Worm (Caenorhabditis elegans) whole organism, L2 larva: ENCODE measurements around the gene C34F6.11.
A peak's percentile ranks its signal among the peaks of the same experiment; 100 is the strongest.

Source experiments
- C34F6.9 ChIP-seq: fragments of 150-350 bp; optimal IDR thresholded peaks from 2 replicates; lab custom pipeline; 2014; ENCODE audit warnings: missing biosample characterization, missing genetic modification characterization
- F13H6.1 ChIP-seq: sonication (generic microtip); optimal IDR thresholded peaks from 2 replicates; lab custom pipeline; 2016; ENCODE audit warnings: missing genetic modification characterization, missing compliant biosample characterization
- R02D3.7 ChIP-seq: fragments of 150-350 bp; optimal IDR thresholded peaks from 2 replicates; lab custom pipeline; 2014; ENCODE audit warnings: missing biosample characterization, missing genetic modification characterization
- aly-2 ChIP-seq: fragments of 150-350 bp; optimal IDR thresholded peaks from 2 replicates; lab custom pipeline; 2014; ENCODE audit warnings: missing biosample characterization, missing genetic modification characterization
- ama-1 ChIP-seq: fragments of 150-350 bp; optimal IDR thresholded peaks from 2 replicates; lab custom pipeline; 2018; ENCODE audit warnings: inconsistent platforms
- blmp-1 ChIP-seq: sonication (generic microtip); optimal IDR thresholded peaks from 2 replicates; lab custom pipeline; 2017; ENCODE audit warnings: missing genetic modification characterization, mild to moderate bottlenecking, missing compliant biosample characterization, antibody characterized with exemption, moderate library complexity; ENCODE audit not compliant: insufficient read depth
- ceh-16 ChIP-seq: fragments of 150-350 bp; optimal IDR thresholded peaks from 2 replicates; lab custom pipeline; 2014; ENCODE audit warnings: missing biosample characterization, missing genetic modification characterization
- elt-1 ChIP-seq: fragments of 150-350 bp; optimal IDR thresholded peaks from 2 replicates; lab custom pipeline; 2014; ENCODE audit warnings: missing biosample characterization, missing genetic modification characterization
- elt-3 ChIP-seq: sonication (generic microtip); optimal IDR thresholded peaks from 2 replicates; lab custom pipeline; 2017; ENCODE audit warnings: missing biosample characterization, missing genetic modification characterization
- fos-1 ChIP-seq: fragments of 150-350 bp; optimal IDR thresholded peaks from 2 replicates; lab custom pipeline; 2014; ENCODE audit warnings: missing biosample characterization, missing genetic modification characterization
- gmeb-1 ChIP-seq: fragments of 150-350 bp; optimal IDR thresholded peaks from 2 replicates; lab custom pipeline; 2014; ENCODE audit warnings: missing biosample characterization, missing genetic modification characterization
- lin-11 ChIP-seq: fragments of 150-350 bp; sonication (generic microtip); optimal IDR thresholded peaks from 2 replicates; lab custom pipeline; 2014; ENCODE audit warnings: missing biosample characterization, missing genetic modification characterization, inconsistent platforms, mixed read lengths
- lin-13 ChIP-seq: fragments of 150-350 bp; optimal IDR thresholded peaks from 2 replicates; lab custom pipeline; 2014; ENCODE audit warnings: missing biosample characterization, missing genetic modification reagents, missing genetic modification characterization
- lin-39 ChIP-seq: fragments of 150-350 bp; optimal IDR thresholded peaks from 2 replicates; lab custom pipeline; 2014; ENCODE audit warnings: missing biosample characterization, missing genetic modification reagents, missing genetic modification characterization
- mbf-1 ChIP-seq: sonication (generic microtip); optimal IDR thresholded peaks from 2 replicates; lab custom pipeline; 2017; ENCODE audit warnings: missing biosample characterization, missing genetic modification characterization
- mdl-1 ChIP-seq, 2 experiments: fragments of 150-350 bp in 1 of 2; sonication (generic microtip) in 1 of 2; optimal IDR thresholded peaks; 2 replicates each; lab custom pipeline; 2017; ENCODE audit warnings: missing biosample characterization in 2 of 2, missing genetic modification characterization in 2 of 2
- nhr-10 ChIP-seq: sonication (generic microtip); optimal IDR thresholded peaks from 2 replicates; lab custom pipeline; 2017; ENCODE audit warnings: missing biosample characterization, missing genetic modification characterization
- nhr-12 ChIP-seq: fragments of 150-350 bp; optimal IDR thresholded peaks from 2 replicates; lab custom pipeline; 2014; ENCODE audit warnings: missing biosample characterization, missing genetic modification characterization
- nhr-129 ChIP-seq: fragments of 150-350 bp; optimal IDR thresholded peaks from 2 replicates; lab custom pipeline; 2014; ENCODE audit warnings: missing biosample characterization, missing genetic modification characterization
- nhr-237 ChIP-seq: fragments of 150-350 bp; optimal IDR thresholded peaks from 2 replicates; lab custom pipeline; 2014; ENCODE audit warnings: missing biosample characterization, missing genetic modification characterization
- nhr-25 ChIP-seq: fragments of 150-350 bp; sonication (generic microtip); optimal IDR thresholded peaks from 3 replicates; lab custom pipeline; 2014; ENCODE audit warnings: missing biosample characterization, missing genetic modification characterization
- nhr-6 ChIP-seq: fragments of 150-350 bp; optimal IDR thresholded peaks from 2 replicates; lab custom pipeline; 2014; ENCODE audit warnings: missing biosample characterization, missing genetic modification characterization
- nhr-77 ChIP-seq: fragments of 150-350 bp; optimal IDR thresholded peaks from 2 replicates; lab custom pipeline; 2014; ENCODE audit warnings: missing biosample characterization, missing genetic modification characterization
- peb-1 ChIP-seq: fragments of 150-350 bp; optimal IDR thresholded peaks from 2 replicates; lab custom pipeline; 2014; ENCODE audit warnings: missing biosample characterization, missing genetic modification characterization
- sem-4 ChIP-seq: fragments of 150-350 bp; optimal IDR thresholded peaks from 2 replicates; lab custom pipeline; 2014; ENCODE audit warnings: missing biosample characterization, missing genetic modification reagents, missing genetic modification characterization
- skn-1 ChIP-seq: sonication (generic microtip); optimal IDR thresholded peaks from 2 replicates; lab custom pipeline; 2017; ENCODE audit warnings: missing biosample characterization, missing genetic modification characterization
- sma-3 ChIP-seq: sonication (generic microtip); optimal IDR thresholded peaks from 2 replicates; lab custom pipeline; 2016; ENCODE audit warnings: missing genetic modification reagents, missing genetic modification characterization, missing compliant biosample characterization
- sma-9 ChIP-seq, 2 experiments: fragments of 150-350 bp in 1 of 2; sonication (generic microtip) in 1 of 2; optimal IDR thresholded peaks; 2 replicates each; lab custom pipeline; 2014 to 2016; ENCODE audit warnings: missing genetic modification characterization in 2 of 2, mild to moderate bottlenecking in 1 of 2, missing biosample characterization in 1 of 2, missing compliant biosample characterization in 1 of 2, missing genetic modification reagents in 1 of 2, moderate library complexity in 1 of 2
- snpc-4 ChIP-seq: fragments of 150-350 bp; optimal IDR thresholded peaks from 2 replicates; lab custom pipeline; 2014; ENCODE audit warnings: missing biosample characterization, missing genetic modification characterization
- unc-39 ChIP-seq: fragments of 150-350 bp; optimal IDR thresholded peaks from 2 replicates; lab custom pipeline; 2014; ENCODE audit warnings: missing biosample characterization, missing genetic modification characterization
- unc-55 ChIP-seq: fragments of 150-350 bp; sonication (generic microtip); optimal IDR thresholded peaks from 3 replicates; lab custom pipeline; 2014; ENCODE audit warnings: missing biosample characterization, missing genetic modification reagents, missing genetic modification characterization
- ztf-1 ChIP-seq: fragments of 200-800 bp; sonication (Bioruptor generic); conservative IDR thresholded peaks from 2 replicates; pipeline ENCODE4 v1.3.6; 2022; ENCODE audit warnings: missing genetic modification characterization, missing compliant biosample characterization
- ztf-4 ChIP-seq: fragments of 150-350 bp; optimal IDR thresholded peaks from 2 replicates; lab custom pipeline; 2014; ENCODE audit warnings: missing biosample characterization, missing genetic modification characterization

Gene C34F6.11

ce11 chrX:11206953-11207352, 3.2 kb upstream of the C34F6.11 start, which contains the start of gene hst-2 (continued):
- TF ChIP-seq lin-13 (GFP tag; lab: Kevin White, UChicago) (peak; percentile 88), elt-1 (tag; lab: Kevin White, UChicago) (no peak), lin-39 (tag; lab: Kevin White, UChicago) (peak; percentile 10), ama-1 (lab: Kevin White, UChicago) (peak; percentile 15), lin-11 (tag; lab: Kevin White, UChicago) (peak; percentile 46), fos-1 (tag; lab: Kevin White, UChicago) (peak; percentile 77), nhr-25 (tag; lab: Kevin White, UChicago) (peak; percentile 95), skn-1 (tag; lab: Kevin White, UChicago) (no peak), nhr-6 (peak; percentile 92), R02D3.7 (tag; lab: Kevin White, UChicago) (peak; percentile 34), peb-1 (tag; lab: Kevin White, UChicago) (no peak), nhr-12 (tag; lab: Kevin White, UChicago) (peak; percentile 6), mdl-1 (tag; optimal IDR thresholded peaks at IDR 0.05; lab: Kevin White, UChicago) (peak in 1 of 2 experiments; percentile 66), gmeb-1 (peak; percentile 89), nhr-237 (tag; lab: Kevin White, UChicago) (peak; percentile 53)

- TF ChIP-seq nhr-77 (tag; lab: Kevin White, UChicago) = no peak
- TF ChIP-seq mdl-1 (tag; optimal IDR thresholded peaks at IDR 0.05; lab: Kevin White, UChicago) = no peak
- no peak for TF ChIP-seq sma-9 (GFP tag; optimal IDR thresholded peaks at IDR 0.05; lab: Kevin White, UChicago)
- TF ChIP-seq sma-9 (tag; optimal IDR thresholded peaks at IDR 0.05; lab: Kevin White, UChicago) = no peak
- TF ChIP-seq C34F6.9 (tag; lab: Kevin White, UChicago) = no peak
- no peak for TF ChIP-seq nhr-25 (tag; lab: Kevin White, UChicago)
- TF ChIP-seq elt-1 (tag; lab: Kevin White, UChicago) = no peak
- TF ChIP-seq peb-1 (tag; lab: Kevin White, UChicago) = no peak
- no peak for TF ChIP-seq lin-11 (tag; lab: Kevin White, UChicago)
- TF ChIP-seq nhr-10 (tag; lab: Kevin White, UChicago) = no peak
- no peak for TF ChIP-seq mbf-1 (tag; lab: Kevin White, UChicago)
- TF ChIP-seq ztf-1 (GFP tag; lab: Robert Waterston, UW) = no peak
- TF ChIP-seq blmp-1 = no peak
- TF ChIP-seq nhr-12 (tag; lab: Kevin White, UChicago) = no peak
- no peak for TF ChIP-seq elt-3 (tag; lab: Kevin White, UChicago)
- TF ChIP-seq unc-39 (tag; lab: Kevin White, UChicago) = no peak
- TF ChIP-seq, all 48 proteins: peak for 0
Observed at ce11 chrX:11201165-11201564, 2.6 kb downstream of the C34F6.11 start, which contains the start of gene col-179. Gene col-179, plus strand, starts transcription at chrX:11201465.

ce11 chrX:11199155-11199554, 4.6 kb downstream of the C34F6.11 start, which contains the start of gene col-178:
Gene col-178, plus strand, starts transcription at chrX:11199455.
- no peak for TF ChIP-seq ztf-4 (tag; lab: Kevin White, UChicago)
- TF ChIP-seq snpc-4 (tag; lab: Kevin White, UChicago) = no peak
- TF ChIP-seq F13H6.1 (tag; lab: Kevin White, UChicago) = no peak
- TF ChIP-seq nhr-6 = no peak
- no peak for TF ChIP-seq nhr-10 (tag; lab: Kevin White, UChicago)
- TF ChIP-seq, all 48 proteins: peak for 0

- TF ChIP-seq nhr-237 (tag; lab: Kevin White, UChicago) = no peak
- no peak for TF ChIP-seq aly-2
- TF ChIP-seq C34F6.9 (tag; lab: Kevin White, UChicago) = no peak
- no peak for TF ChIP-seq lin-39 (tag; lab: Kevin White, UChicago)
- TF ChIP-seq nhr-10 (tag; lab: Kevin White, UChicago) = no peak
- TF ChIP-seq nhr-12 (tag; lab: Kevin White, UChicago) = no peak
- no peak for TF ChIP-seq unc-55 (GFP tag; lab: Kevin White, UChicago)
- no peak for TF ChIP-seq nhr-77 (tag; lab: Kevin White, UChicago)
- no peak for TF ChIP-seq F13H6.1 (tag; lab: Kevin White, UChicago)
- TF ChIP-seq sem-4 = no peak
- TF ChIP-seq skn-1 (tag; lab: Kevin White, UChicago) = no peak
- TF ChIP-seq blmp-1 = no peak
- TF ChIP-seq ceh-16 (tag; lab: Kevin White, UChicago) = no peak
- no peak for TF ChIP-seq R02D3.7 (tag; lab: Kevin White, UChicago)
Observed at ce11 chrX:11196741-11197140, 7.0 kb downstream of the C34F6.11 start, which contains the start of gene C34F6.1. Gene C34F6.1, minus strand, starts transcription at chrX:11196841.

ce11 chrX:11193670-11194069, 10.1 kb downstream of the C34F6.11 start:
- TF ChIP-seq F13H6.1 (tag; lab: Kevin White, UChicago) (peak; percentile 5), nhr-237 (tag; lab: Kevin White, UChicago) (no peak), sma-3 (no peak), nhr-129 (tag; lab: Kevin White, UChicago) (peak; percentile 52), sma-9 (GFP tag; optimal IDR thresholded peaks at IDR 0.05; lab: Kevin White, UChicago) (peak; percentile 33), sma-9 (tag; optimal IDR thresholded peaks at IDR 0.05; lab: Kevin White, UChicago) (no peak)
